Fruit fly (Drosophila melanogaster) whole organism, embryonic: ENCODE measurements around the gene CG9300.

Source experiments
- Aef1 ChIP-seq: fragments of 200-800 bp; sonication (Bioruptor generic); IDR thresholded peaks from 3 replicates; pipeline ENCODE4 v1.3.6; 2022; ENCODE audit warnings: missing biosample characterization, missing genetic modification characterization
- CG1024 ChIP-seq: fragments of 200-800 bp; sonication (Bioruptor generic); IDR thresholded peaks from 2 replicates; pipeline ENCODE4 v1.3.6; 2022; ENCODE audit warnings: missing biosample characterization, missing genetic modification characterization
- CG11696 ChIP-seq: fragments of 200-800 bp; sonication (Bioruptor generic); IDR thresholded peaks from 2 replicates; pipeline ENCODE4 v1.3.6; 2022; ENCODE audit warnings: missing biosample characterization, missing genetic modification characterization
- CG14667 ChIP-seq: fragments of 200-800 bp; sonication (Bioruptor generic); IDR thresholded peaks from 2 replicates; pipeline ENCODE4 v1.3.6; 2022; ENCODE audit warnings: missing biosample characterization, missing genetic modification characterization
- CG1603 ChIP-seq: fragments of 200-800 bp; sonication (Bioruptor generic); optimal IDR thresholded peaks from 2 replicates; lab custom pipeline; 2019; ENCODE audit warnings: missing biosample characterization, mild to moderate bottlenecking, missing genetic modification characterization, moderate library complexity
- CG16813 ChIP-seq: fragments of 200-800 bp; sonication (Bioruptor generic); IDR thresholded peaks from 3 replicates; pipeline ENCODE4 v1.3.6; 2022; ENCODE audit warnings: missing biosample characterization, missing genetic modification characterization; ENCODE audit not compliant: partially characterized antibody
- CG17359 ChIP-seq: fragments of 200-800 bp; sonication (Bioruptor generic); optimal IDR thresholded peaks from 3 replicates; lab custom pipeline; 2018; ENCODE audit warnings: missing biosample characterization, mild to moderate bottlenecking, missing genetic modification characterization, moderate library complexity
- CG1792 ChIP-seq: fragments of 200-800 bp; sonication (Bioruptor generic); optimal IDR thresholded peaks from 2 replicates; lab custom pipeline; 2016; ENCODE audit warnings: missing biosample characterization, missing genetic modification characterization
- CG18619 ChIP-seq: fragments of 200-800 bp; sonication (Bioruptor generic); optimal IDR thresholded peaks from 3 replicates; lab custom pipeline; 2017; ENCODE audit warnings: missing biosample characterization, mild to moderate bottlenecking, missing genetic modification characterization
- CG2116 ChIP-seq: fragments of 200-800 bp; sonication (Bioruptor generic); optimal IDR thresholded peaks from 3 replicates; lab custom pipeline; 2018; ENCODE audit warnings: missing biosample characterization, mild to moderate bottlenecking, missing genetic modification characterization
- CG3838 ChIP-seq: fragments of 200-800 bp; sonication (Bioruptor generic); optimal IDR thresholded peaks from 3 replicates; lab custom pipeline; 2016; ENCODE audit warnings: missing biosample characterization, missing genetic modification characterization
- CG4854 ChIP-seq: fragments of 200-800 bp; sonication (Bioruptor generic); optimal IDR thresholded peaks from 2 replicates; lab custom pipeline; 2016; ENCODE audit warnings: missing biosample characterization, missing genetic modification characterization, inconsistent platforms
- CG6654 ChIP-seq: fragments of 200-800 bp; sonication (Bioruptor generic); optimal IDR thresholded peaks from 2 replicates; lab custom pipeline; 2017; ENCODE audit warnings: missing biosample characterization, mild to moderate bottlenecking, missing genetic modification characterization
- CG6765 ChIP-seq: fragments of 200-800 bp; sonication (Bioruptor generic); optimal IDR thresholded peaks from 3 replicates; lab custom pipeline; 2017; ENCODE audit warnings: missing biosample characterization, mild to moderate bottlenecking, missing genetic modification characterization
- CG7963 ChIP-seq: fragments of 200-800 bp; sonication (Bioruptor generic); IDR thresholded peaks from 3 replicates; pipeline ENCODE4 v1.3.6; 2022; ENCODE audit warnings: missing biosample characterization, missing genetic modification characterization; ENCODE audit not compliant: partially characterized antibody
- CG8089 ChIP-seq: fragments of 200-800 bp; sonication (Bioruptor generic); optimal IDR thresholded peaks from 3 replicates; lab custom pipeline; 2016; ENCODE audit warnings: missing biosample characterization, missing genetic modification characterization
- CG8281 ChIP-seq: fragments of 200-800 bp; sonication (Bioruptor generic); optimal IDR thresholded peaks from 2 replicates; lab custom pipeline; 2018; ENCODE audit warnings: missing biosample characterization, mild to moderate bottlenecking, missing genetic modification characterization, moderate library complexity
- CG8944 ChIP-seq: fragments of 200-800 bp; sonication (Bioruptor generic); optimal IDR thresholded peaks from 3 replicates; lab custom pipeline; 2016; ENCODE audit warnings: missing biosample characterization, missing genetic modification characterization
- CG9437 ChIP-seq: fragments of 200-800 bp; sonication (Bioruptor generic); optimal IDR thresholded peaks from 2 replicates; lab custom pipeline; 2018; ENCODE audit warnings: missing biosample characterization, mild to moderate bottlenecking, missing genetic modification characterization
- D ChIP-seq, 2 experiments: fragments of 200-800 bp in 1 of 2; fragments of >200 bp in 1 of 2; sonication (Bioruptor generic) in 1 of 2; optimal IDR thresholded peaks; 2 replicates in 1 of 2; 3 replicates in 1 of 2; lab custom pipeline; 2017; ENCODE audit warnings: mild to moderate bottlenecking in 1 of 2, missing biosample characterization in 1 of 2, missing genetic modification characterization in 1 of 2, missing genetic modification reagents in 1 of 2
- Dad ChIP-seq: fragments of 200-800 bp; sonication (Bioruptor generic); optimal IDR thresholded peaks from 3 replicates; lab custom pipeline; 2016; ENCODE audit warnings: missing biosample characterization, missing genetic modification characterization
- Doc2 ChIP-seq: fragments of 200-800 bp; sonication (Bioruptor generic); IDR thresholded peaks from 2 replicates; pipeline ENCODE4 v1.3.6; 2022; ENCODE audit warnings: missing biosample characterization, missing genetic modification characterization
- H15 ChIP-seq: fragments of 200-800 bp; sonication (Bioruptor generic); IDR thresholded peaks from 3 replicates; pipeline ENCODE4 v1.3.6; 2022; ENCODE audit warnings: missing biosample characterization, missing genetic modification characterization
- H2.0 ChIP-seq: fragments of 200-800 bp; sonication (Bioruptor generic); IDR thresholded peaks from 2 replicates; pipeline ENCODE4 v1.3.6; 2022; ENCODE audit warnings: missing biosample characterization, missing genetic modification characterization
- Hand ChIP-seq: fragments of 200-800 bp; sonication (Bioruptor generic); optimal IDR thresholded peaks from 2 replicates; lab custom pipeline; 2017; ENCODE audit warnings: mild to moderate bottlenecking, missing biosample characterization, missing genetic modification reagents, missing genetic modification characterization
- MESR4 ChIP-seq: fragments of 200-800 bp; sonication (Bioruptor generic); optimal IDR thresholded peaks from 2 replicates; lab custom pipeline; 2018; ENCODE audit warnings: missing biosample characterization, mild to moderate bottlenecking, missing genetic modification characterization, moderate library complexity
- MTF-1 ChIP-seq: fragments of 200-800 bp; sonication (Bioruptor generic); optimal IDR thresholded peaks from 2 replicates; lab custom pipeline; 2018; ENCODE audit warnings: missing biosample characterization, mild to moderate bottlenecking, missing genetic modification characterization, borderline replicate concordance
- NC2α ChIP-seq: fragments of 200-800 bp; sonication (Bioruptor generic); optimal IDR thresholded peaks from 2 replicates; lab custom pipeline; 2016; ENCODE audit warnings: missing biosample characterization, missing genetic modification characterization
- Nf-YC ChIP-seq: fragments of 200-800 bp; optimal IDR thresholded peaks from 3 replicates; lab custom pipeline; 2019; ENCODE audit warnings: missing biosample characterization, mild to moderate bottlenecking, missing genetic modification characterization, moderate library complexity
- Pdp1 ChIP-seq, 2 experiments: fragments of 200-800 bp; sonication (Bioruptor generic); optimal IDR thresholded peaks; 3 replicates each; lab custom pipeline; 2016; ENCODE audit warnings: missing biosample characterization in 2 of 2, missing genetic modification characterization in 2 of 2, mild to moderate bottlenecking in 1 of 2, moderate library complexity in 1 of 2
- Vsx1 ChIP-seq: fragments of 200-800 bp; sonication (Bioruptor generic); optimal IDR thresholded peaks from 2 replicates; lab custom pipeline; 2017; ENCODE audit warnings: missing biosample characterization, mild to moderate bottlenecking, missing genetic modification characterization, missing genetic modification reagents
- aop ChIP-seq: fragments of 200-800 bp; sonication (Bioruptor generic); IDR thresholded peaks from 2 replicates; pipeline ENCODE4 v1.3.6; 2022; ENCODE audit warnings: missing biosample characterization, missing genetic modification characterization
- az2 ChIP-seq: fragments of 200-800 bp; sonication (Bioruptor generic); optimal IDR thresholded peaks from 3 replicates; lab custom pipeline; 2016; ENCODE audit warnings: missing biosample characterization, missing genetic modification characterization
- chn ChIP-seq: fragments of 200-800 bp; sonication (Bioruptor generic); optimal IDR thresholded peaks from 2 replicates; lab custom pipeline; 2016; ENCODE audit warnings: missing biosample characterization, missing genetic modification characterization
- corto ChIP-seq: fragments of 200-800 bp; sonication (Bioruptor generic); optimal IDR thresholded peaks from 2 replicates; lab custom pipeline; 2016; ENCODE audit warnings: missing biosample characterization, mild to moderate bottlenecking, missing genetic modification characterization, moderate library complexity
- cwo ChIP-seq: fragments of 200-800 bp; sonication (Bioruptor generic); optimal IDR thresholded peaks from 3 replicates; lab custom pipeline; 2017; ENCODE audit warnings: missing biosample characterization, missing genetic modification characterization, mild to moderate bottlenecking, moderate library complexity, missing genetic modification reagents
- dysf ChIP-seq: fragments of 200-800 bp; sonication (Bioruptor generic); IDR thresholded peaks from 3 replicates; pipeline ENCODE4 v1.3.6; 2022; ENCODE audit warnings: missing biosample characterization, missing genetic modification characterization
- exex ChIP-seq: fragments of 200-800 bp; sonication (Bioruptor generic); optimal IDR thresholded peaks from 4 replicates; lab custom pipeline; 2018; ENCODE audit warnings: missing biosample characterization, mild to moderate bottlenecking, missing genetic modification characterization, moderate library complexity
- fd3F ChIP-seq: fragments of 200-800 bp; sonication (Bioruptor generic); optimal IDR thresholded peaks from 2 replicates; lab custom pipeline; 2018; ENCODE audit warnings: missing biosample characterization, mild to moderate bottlenecking, missing genetic modification characterization, moderate library complexity
- gce ChIP-seq: fragments of 200-800 bp; sonication (Bioruptor generic); IDR thresholded peaks from 3 replicates; pipeline ENCODE4 v1.3.6; 2022; ENCODE audit warnings: missing biosample characterization, missing genetic modification characterization
- gsb-n ChIP-seq: fragments of 200-800 bp; sonication (Bioruptor generic); optimal IDR thresholded peaks from 3 replicates; lab custom pipeline; 2018; ENCODE audit warnings: missing biosample characterization, mild to moderate bottlenecking, missing genetic modification characterization
- kah ChIP-seq: fragments of 200-800 bp; sonication (Bioruptor generic); optimal IDR thresholded peaks from 2 replicates; lab custom pipeline; 2018; ENCODE audit warnings: missing biosample characterization, mild to moderate bottlenecking, missing genetic modification characterization
- luna ChIP-seq: fragments of 200-800 bp; sonication (Bioruptor generic); optimal IDR thresholded peaks from 2 replicates; lab custom pipeline; 2016; ENCODE audit warnings: missing biosample characterization, missing genetic modification characterization
- pum ChIP-seq: fragments of 200-800 bp; sonication (Bioruptor generic); optimal IDR thresholded peaks from 2 replicates; lab custom pipeline; 2016; ENCODE audit warnings: missing biosample characterization, missing genetic modification characterization
- sim ChIP-seq: fragments of 200-800 bp; sonication (Bioruptor generic); IDR thresholded peaks from 2 replicates; pipeline ENCODE4 v1.3.6; 2022; ENCODE audit warnings: missing biosample characterization, missing genetic modification characterization
- sr ChIP-seq: fragments of 200-800 bp; sonication (Bioruptor generic); IDR thresholded peaks from 3 replicates; pipeline ENCODE4 v1.3.6; 2022; ENCODE audit warnings: missing biosample characterization, missing genetic modification characterization
- tin ChIP-seq: fragments of 200-800 bp; sonication (Bioruptor generic); optimal IDR thresholded peaks from 3 replicates; lab custom pipeline; 2016; ENCODE audit warnings: missing biosample characterization, missing genetic modification characterization
- tup ChIP-seq: fragments of 200-800 bp; sonication (Bioruptor generic); optimal IDR thresholded peaks from 2 replicates; lab custom pipeline; 2016; ENCODE audit warnings: missing biosample characterization, mild to moderate bottlenecking, missing genetic modification characterization, moderate library complexity
- wdn ChIP-seq: fragments of 200-800 bp; sonication (Bioruptor generic); IDR thresholded peaks from 2 replicates; pipeline ENCODE4 v1.3.6; 2022; ENCODE audit warnings: missing biosample characterization, missing genetic modification characterization
- z ChIP-seq: fragments of 200-800 bp; sonication (Bioruptor generic); IDR thresholded peaks from 3 replicates; pipeline ENCODE4 v1.3.6; 2022; ENCODE audit warnings: missing biosample characterization, missing genetic modification characterization

The CG9300 gene

DNA sequence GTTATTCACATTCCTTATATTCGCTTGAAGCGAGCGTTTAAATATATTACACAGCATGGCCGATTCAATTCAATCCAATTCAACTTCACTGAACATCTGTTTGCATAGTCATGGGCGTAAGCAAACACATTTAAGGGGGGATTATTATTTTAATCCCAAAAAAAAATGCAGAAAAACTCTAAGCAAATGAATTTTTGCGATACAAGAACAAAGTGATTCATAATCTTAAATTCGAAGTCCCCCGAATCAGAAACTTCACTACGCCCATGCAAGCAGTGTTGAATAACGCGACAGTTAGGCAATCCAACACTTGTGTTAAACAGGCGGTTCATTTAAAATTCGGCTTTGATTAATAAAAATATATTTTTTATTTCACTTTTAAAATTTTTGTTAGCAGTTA lies 38.2 kb downstream of the CG9300 start, which contains the start of gene CG14100 (continued):
- TF ChIP-seq H2.0 (GFP tag; lab: Robert Waterston, UW) (peak; percentile 100), MTF-1 (GFP tag; lab: Kevin White, UChicago) (peak; percentile 100), CG11696 (GFP tag; lab: Robert Waterston, UW) (peak; percentile 99), Aef1 (GFP tag; lab: Robert Waterston, UW) (peak; percentile 100), CG1024 (peak; percentile 100), CG4854 (GFP tag; lab: Kevin White, UChicago) (peak; percentile 100), fd3F (GFP tag; lab: Kevin White, UChicago) (peak; percentile 100), Vsx1 (GFP tag; lab: Kevin White, UChicago) (peak; percentile 99), chn (GFP tag; lab: Kevin White, UChicago) (peak; percentile 100), CG18619 (peak; percentile 100), CG14667 (GFP tag; lab: Robert Waterston, UW) (peak; percentile 100), Nf-YC (tag; lab: Kevin White, UChicago) (peak; percentile 97), Hand (GFP tag; lab: Kevin White, UChicago) (peak; percentile 100), corto (peak; percentile 100), CG8089 (GFP tag; lab: Kevin White, UChicago) (peak; percentile 100), exex (peak; percentile 100), H15 (GFP tag; lab: Robert Waterston, UW) (peak; percentile 100), Doc2 (peak; percentile 100), MESR4 (GFP tag; lab: Kevin White, UChicago) (peak; percentile 100), aop (peak; percentile 100), gsb-n (tag; lab: Kevin White, UChicago) (peak; percentile 100), Dad (peak; percentile 100), NC2α (GFP tag; lab: Kevin White, UChicago) (peak; percentile 100), gce (GFP tag; lab: Robert Waterston, UW) (peak; percentile 100), Pdp1 (GFP tag; optimal IDR thresholded peaks at IDR 0.05; lab: Kevin White, UChicago) (peak; percentile 100), luna (GFP tag; lab: Kevin White, UChicago) (peak; percentile 100), sr (GFP tag; lab: Robert Waterston, UW) (peak; percentile 100), CG17359 (tag; lab: Kevin White, UChicago) (peak; percentile 100), kah (GFP tag; lab: Kevin White, UChicago) (peak; percentile 100), D (optimal IDR thresholded peaks at IDR 0.05; lab: Kevin White, UChicago) (no peak), D (GFP tag; optimal IDR thresholded peaks at IDR 0.05; lab: Kevin White, UChicago) (peak; percentile 100), tup (GFP tag; lab: Kevin White, UChicago) (peak; percentile 100), CG2116 (GFP tag; lab: Kevin White, UChicago) (peak; percentile 95), wdn (GFP tag; lab: Robert Waterston, UW) (peak; percentile 100), dysf (GFP tag; lab: Robert Waterston, UW) (peak; percentile 100), CG1603 (tag; lab: Kevin White, UChicago) (peak; percentile 99), cwo (GFP tag; lab: Kevin White, UChicago) (peak; percentile 99), CG6654 (peak; percentile 97), z (GFP tag; lab: Robert Waterston, UW) (peak; percentile 92), tin (GFP tag; lab: Kevin White, UChicago) (peak; percentile 100), CG3838 (peak; percentile 100), CG7963 (GFP tag; lab: Robert Waterston, UW) (no peak), az2 (GFP tag; lab: Kevin White, UChicago) (peak; percentile 100), CG9437 (GFP tag; lab: Kevin White, UChicago) (peak; percentile 98), CG8281 (tag; lab: Kevin White, UChicago) (peak; percentile 98), CG1792 (GFP tag; lab: Kevin White, UChicago) (peak; percentile 100), sim (GFP tag; lab: Robert Waterston, UW) (peak; percentile 100), CG8944 (GFP tag; lab: Kevin White, UChicago) (peak; percentile 100), CG16813 (GFP tag; lab: Robert Waterston, UW) (no peak), pum (GFP tag; lab: Kevin White, UChicago) (peak; percentile 100), CG6765 (GFP tag; lab: Kevin White, UChicago) (peak; percentile 100)
